Fruit fly (Drosophila melanogaster) whole organism, embryonic: ENCODE data around the gene asl.

Source experiments
- B-H2 ChIP-seq: fragments of 200-800 bp; sonication (Bioruptor generic); optimal IDR thresholded peaks from 2 replicates; lab custom pipeline; 2018; ENCODE audit warnings: missing biosample characterization, mild to moderate bottlenecking, missing genetic modification characterization
- Blimp-1 ChIP-seq: fragments of 200-800 bp; sonication (Bioruptor generic); optimal IDR thresholded peaks from 3 replicates; lab custom pipeline; 2018; ENCODE audit warnings: missing biosample characterization, missing genetic modification characterization, mild to moderate bottlenecking, moderate library complexity, missing genetic modification reagents
- BtbVII ChIP-seq: fragments of 200-800 bp; sonication (Bioruptor generic); optimal IDR thresholded peaks from 3 replicates; lab custom pipeline; 2017; ENCODE audit warnings: missing biosample characterization, mild to moderate bottlenecking, missing genetic modification characterization
- Bteb2 ChIP-seq: fragments of 200-800 bp; sonication (Bioruptor generic); optimal IDR thresholded peaks from 2 replicates; lab custom pipeline; 2016; ENCODE audit warnings: missing biosample characterization, missing genetic modification characterization
- CG10959 ChIP-seq: fragments of 200-800 bp; sonication (Bioruptor generic); IDR thresholded peaks from 2 replicates; pipeline ENCODE4 v1.3.6; 2022; ENCODE audit warnings: missing biosample characterization, missing genetic modification characterization
- CG11247 ChIP-seq: fragments of 200-800 bp; sonication (Bioruptor generic); IDR thresholded peaks from 2 replicates; pipeline ENCODE4 v1.3.6; 2022; ENCODE audit warnings: missing biosample characterization, missing genetic modification characterization
- CG11398 ChIP-seq: fragments of 200-800 bp; sonication (Bioruptor generic); optimal IDR thresholded peaks from 2 replicates; lab custom pipeline; 2016; ENCODE audit warnings: missing biosample characterization, missing genetic modification characterization
- CG11695 ChIP-seq: fragments of 200-800 bp; sonication (Bioruptor generic); IDR thresholded peaks from 3 replicates; pipeline ENCODE4 v1.3.6; 2022; ENCODE audit warnings: missing biosample characterization, missing genetic modification characterization
- CG12299 ChIP-seq: fragments of 200-800 bp; sonication (Bioruptor generic); optimal IDR thresholded peaks from 2 replicates; lab custom pipeline; 2018; ENCODE audit warnings: missing biosample characterization, mild to moderate bottlenecking, missing genetic modification characterization
- CG13287 ChIP-seq: fragments of 200-800 bp; sonication (Bioruptor generic); IDR thresholded peaks from 2 replicates; pipeline ENCODE4 v1.3.6; 2022; ENCODE audit warnings: missing biosample characterization, missing genetic modification characterization; ENCODE audit not compliant: partially characterized antibody
- CG15269 ChIP-seq: fragments of 200-800 bp; sonication (Bioruptor generic); optimal IDR thresholded peaks from 2 replicates; lab custom pipeline; 2018; ENCODE audit warnings: missing biosample characterization, mild to moderate bottlenecking, missing genetic modification characterization, moderate library complexity
- CG17186 ChIP-seq: fragments of 200-800 bp; sonication (Bioruptor generic); optimal IDR thresholded peaks from 3 replicates; lab custom pipeline; 2017; ENCODE audit warnings: missing biosample characterization, missing genetic modification reagents, missing genetic modification characterization
- CG17385 ChIP-seq: fragments of 200-800 bp; sonication (Bioruptor generic); optimal IDR thresholded peaks from 3 replicates; lab custom pipeline; 2018; ENCODE audit warnings: missing biosample characterization, mild to moderate bottlenecking, missing genetic modification characterization
- CG1832 ChIP-seq: fragments of 200-800 bp; sonication (Bioruptor generic); optimal IDR thresholded peaks from 2 replicates; lab custom pipeline; 2017; ENCODE audit warnings: missing biosample characterization, mild to moderate bottlenecking, missing genetic modification characterization, inconsistent platforms
- CG2129 ChIP-seq: fragments of 200-800 bp; sonication (Bioruptor generic); IDR thresholded peaks from 2 replicates; pipeline ENCODE4 v1.3.6; 2022; ENCODE audit warnings: missing biosample characterization, missing genetic modification characterization; ENCODE audit not compliant: partially characterized antibody
- CG2678 ChIP-seq: fragments of 200-800 bp; sonication (Bioruptor generic); optimal IDR thresholded peaks from 3 replicates; lab custom pipeline; 2019; ENCODE audit warnings: missing biosample characterization, mild to moderate bottlenecking, missing genetic modification characterization, moderate library complexity
- CG32767 ChIP-seq: fragments of 200-800 bp; sonication (Bioruptor generic); IDR thresholded peaks from 2 replicates; pipeline ENCODE4 v1.3.6; 2022; ENCODE audit warnings: missing biosample characterization, missing genetic modification characterization
- CG32772 ChIP-seq: fragments of 200-800 bp; sonication (Bioruptor generic); IDR thresholded peaks from 2 replicates; pipeline ENCODE4 v1.3.6; 2022; ENCODE audit warnings: missing biosample characterization, missing genetic modification characterization
- CG3281 ChIP-seq: fragments of 200-800 bp; sonication (Bioruptor generic); optimal IDR thresholded peaks from 3 replicates; lab custom pipeline; 2017; ENCODE audit warnings: missing biosample characterization, mild to moderate bottlenecking, missing genetic modification characterization
- CG6654 ChIP-seq: fragments of 200-800 bp; sonication (Bioruptor generic); optimal IDR thresholded peaks from 2 replicates; lab custom pipeline; 2017; ENCODE audit warnings: missing biosample characterization, mild to moderate bottlenecking, missing genetic modification characterization
- CG7963 ChIP-seq: fragments of 200-800 bp; sonication (Bioruptor generic); IDR thresholded peaks from 3 replicates; pipeline ENCODE4 v1.3.6; 2022; ENCODE audit warnings: missing biosample characterization, missing genetic modification characterization; ENCODE audit not compliant: partially characterized antibody
- CG9876 ChIP-seq: fragments of 200-800 bp; sonication (Bioruptor generic); optimal IDR thresholded peaks from 2 replicates; lab custom pipeline; 2016; ENCODE audit warnings: missing biosample characterization, missing genetic modification characterization
- Dad ChIP-seq: fragments of 200-800 bp; sonication (Bioruptor generic); optimal IDR thresholded peaks from 3 replicates; lab custom pipeline; 2016; ENCODE audit warnings: missing biosample characterization, missing genetic modification characterization
- Dbx ChIP-seq: fragments of 200-800 bp; sonication (Bioruptor generic); IDR thresholded peaks from 3 replicates; pipeline ENCODE4 v1.3.6; 2022; ENCODE audit warnings: missing biosample characterization, missing genetic modification characterization
- Doc3 ChIP-seq: fragments of 200-800 bp; sonication (Bioruptor generic); IDR thresholded peaks from 3 replicates; pipeline ENCODE4 v1.3.6; 2022; ENCODE audit warnings: missing biosample characterization, missing genetic modification characterization; ENCODE audit not compliant: partially characterized antibody
- Eip74EF ChIP-seq, 2 experiments: fragments of 200-800 bp in 1 of 2; fragments of >200 bp in 1 of 2; sonication (Bioruptor generic) in 1 of 2; optimal IDR thresholded peaks; 2 replicates each; lab custom pipeline; 2017 to 2019; ENCODE audit warnings: missing biosample characterization in 2 of 2, missing genetic modification characterization in 2 of 2, mild to moderate bottlenecking in 1 of 2, moderate library complexity in 1 of 2
- Fer3 ChIP-seq: fragments of 200-800 bp; sonication (Bioruptor generic); optimal IDR thresholded peaks from 2 replicates; lab custom pipeline; 2018; ENCODE audit warnings: missing biosample characterization, mild to moderate bottlenecking, missing genetic modification characterization, moderate library complexity
- Hr51 ChIP-seq, 2 experiments: fragments of 200-800 bp; sonication (Bioruptor generic); optimal IDR thresholded peaks; 2 replicates in 1 of 2; 3 replicates in 1 of 2; lab custom pipeline; 2016 to 2018; ENCODE audit warnings: missing biosample characterization in 2 of 2, missing genetic modification characterization in 2 of 2, mild to moderate bottlenecking in 1 of 2, moderate library complexity in 1 of 2
- Myb ChIP-seq: fragments of 200-800 bp; sonication (Bioruptor generic); optimal IDR thresholded peaks from 2 replicates; lab custom pipeline; 2016; ENCODE audit warnings: missing biosample characterization, missing genetic modification characterization
- Nf-YB ChIP-seq: fragments of 200-800 bp; sonication (Bioruptor generic); optimal IDR thresholded peaks from 3 replicates; lab custom pipeline; 2019; ENCODE audit warnings: missing biosample characterization, mild to moderate bottlenecking, missing genetic modification characterization, moderate library complexity
- Rfx ChIP-seq: fragments of 200-800 bp; sonication (Bioruptor generic); IDR thresholded peaks from 2 replicates; pipeline ENCODE4 v1.3.6; 2022; ENCODE audit warnings: missing biosample characterization, missing genetic modification characterization
- Xrp1 ChIP-seq: fragments of 200-800 bp; sonication (Bioruptor generic); IDR thresholded peaks from 2 replicates; pipeline ENCODE4 v1.3.6; 2022; ENCODE audit warnings: missing biosample characterization, missing genetic modification characterization
- bcd ChIP-seq: fragments of 200-800 bp; sonication (Bioruptor generic); optimal IDR thresholded peaks from 2 replicates; lab custom pipeline; 2017; ENCODE audit warnings: missing biosample characterization, mild to moderate bottlenecking, missing genetic modification characterization
- cas ChIP-seq: fragments of 200-800 bp; sonication (Bioruptor generic); IDR thresholded peaks from 2 replicates; pipeline ENCODE4 v1.3.6; 2022; ENCODE audit warnings: missing biosample characterization, missing genetic modification characterization
- croc ChIP-seq: fragments of 200-800 bp; sonication (Bioruptor generic); conservative IDR thresholded peaks from 3 replicates; pipeline ENCODE4 v1.3.6; 2022; ENCODE audit warnings: missing biosample characterization, missing genetic modification characterization
- dysf ChIP-seq: fragments of 200-800 bp; sonication (Bioruptor generic); IDR thresholded peaks from 3 replicates; pipeline ENCODE4 v1.3.6; 2022; ENCODE audit warnings: missing biosample characterization, missing genetic modification characterization
- ewg ChIP-seq: fragments of 200-800 bp; sonication (Bioruptor generic); optimal IDR thresholded peaks from 3 replicates; lab custom pipeline; 2017; ENCODE audit warnings: mild to moderate bottlenecking, missing biosample characterization, missing genetic modification reagents, missing genetic modification characterization
- fd64A ChIP-seq: fragments of 200-800 bp; sonication (Bioruptor generic); optimal IDR thresholded peaks from 3 replicates; lab custom pipeline; 2018; ENCODE audit warnings: missing biosample characterization, mild to moderate bottlenecking, missing genetic modification characterization
- gsb-n ChIP-seq: fragments of 200-800 bp; sonication (Bioruptor generic); optimal IDR thresholded peaks from 3 replicates; lab custom pipeline; 2018; ENCODE audit warnings: missing biosample characterization, mild to moderate bottlenecking, missing genetic modification characterization
- kah ChIP-seq: fragments of 200-800 bp; sonication (Bioruptor generic); optimal IDR thresholded peaks from 2 replicates; lab custom pipeline; 2018; ENCODE audit warnings: missing biosample characterization, mild to moderate bottlenecking, missing genetic modification characterization
- kni ChIP-seq: fragments of 200-800 bp; sonication (Bioruptor generic); optimal IDR thresholded peaks from 3 replicates; lab custom pipeline; 2017; ENCODE audit warnings: mild to moderate bottlenecking, missing biosample characterization, missing genetic modification reagents, missing genetic modification characterization
- nau ChIP-seq: fragments of 200-800 bp; sonication (Bioruptor generic); optimal IDR thresholded peaks from 3 replicates; lab custom pipeline; 2017; ENCODE audit warnings: missing biosample characterization, mild to moderate bottlenecking, missing genetic modification characterization, missing genetic modification reagents
- pita ChIP-seq: fragments of 200-800 bp; sonication (Bioruptor generic); optimal IDR thresholded peaks from 2 replicates; lab custom pipeline; 2017; ENCODE audit warnings: missing biosample characterization, mild to moderate bottlenecking, missing genetic modification characterization
- psq ChIP-seq: fragments of 200-800 bp; sonication (Bioruptor generic); optimal IDR thresholded peaks from 2 replicates; lab custom pipeline; 2017; ENCODE audit warnings: missing biosample characterization, missing genetic modification characterization
- sisA ChIP-seq: fragments of 200-800 bp; sonication (Bioruptor generic); IDR thresholded peaks from 2 replicates; pipeline ENCODE4 v1.3.6; 2022; ENCODE audit warnings: missing biosample characterization, missing genetic modification characterization
- so ChIP-seq: fragments of 200-800 bp; sonication (Bioruptor generic); IDR thresholded peaks from 3 replicates; pipeline ENCODE4 v1.3.6; 2022; ENCODE audit warnings: missing biosample characterization, missing genetic modification characterization
- tap ChIP-seq: fragments of 200-800 bp; optimal IDR thresholded peaks from 3 replicates; lab custom pipeline; 2019; ENCODE audit warnings: missing biosample characterization, mild to moderate bottlenecking, missing genetic modification characterization, moderate library complexity
- tna ChIP-seq: fragments of 200-800 bp; sonication (Bioruptor generic); IDR thresholded peaks from 2 replicates; pipeline ENCODE4 v1.3.6; 2022; ENCODE audit warnings: missing biosample characterization, missing genetic modification characterization; ENCODE audit not compliant: partially characterized antibody

Gene asl

DNA sequence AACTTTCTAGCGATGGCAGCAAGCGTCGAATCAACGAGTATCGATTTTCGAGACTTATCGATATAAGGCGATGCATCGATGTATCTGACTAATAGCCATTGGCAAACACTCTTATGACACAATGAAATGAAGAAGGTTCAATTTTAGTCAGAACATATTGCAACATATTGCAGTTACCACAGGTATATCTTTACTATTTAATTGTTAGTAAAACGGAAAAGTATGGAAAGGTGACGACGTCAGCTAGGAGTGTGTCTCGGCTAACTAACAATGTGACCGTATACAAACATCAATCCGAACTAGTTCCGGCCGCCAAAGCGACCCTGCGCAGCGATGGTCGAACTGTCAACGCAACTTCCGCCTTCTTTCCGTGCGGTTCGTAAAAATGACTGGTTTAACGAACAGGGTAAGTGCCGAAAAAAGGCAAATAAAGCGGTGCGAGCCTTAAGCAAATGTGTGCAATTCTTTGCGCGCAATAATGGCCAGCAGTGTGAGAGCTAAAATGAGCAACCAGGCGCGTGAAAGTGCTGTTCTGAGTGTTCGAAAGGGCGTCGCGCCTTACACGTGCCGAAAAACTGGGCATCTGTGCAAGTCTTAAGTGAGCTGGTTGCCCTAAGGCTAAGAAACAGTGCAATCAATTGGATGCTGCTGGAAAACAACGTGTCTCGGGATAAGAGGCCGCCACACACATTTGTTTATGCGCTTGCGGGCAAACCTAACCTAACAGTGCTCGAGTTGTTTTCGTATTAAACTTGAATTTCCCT is 18.0 kb upstream of the asl start, which contains the start of the genes Dph4, Spec2 and RpL13A (continued):
- TF ChIP-seq Eip74EF (GFP tag; optimal IDR thresholded peaks at IDR 0.05; lab: Kevin White, UChicago) (peak in 1 of 2 experiments; percentile 79), Dbx (GFP tag; lab: Robert Waterston, UW) (no peak), Doc3 (GFP tag; lab: Robert Waterston, UW) (no peak), Rfx (GFP tag; lab: Robert Waterston, UW) (no peak), CG2129 (GFP tag; lab: Robert Waterston, UW) (no peak), psq (GFP tag; lab: Kevin White, UChicago) (peak; percentile 81), CG17385 (GFP tag; lab: Kevin White, UChicago) (peak; percentile 91), Hr51 (GFP tag; optimal IDR thresholded peaks at IDR 0.05; lab: Kevin White, UChicago) (peak; percentile 81 to 86), CG10959 (GFP tag; lab: Robert Waterston, UW) (no peak), Nf-YB (GFP tag; lab: Kevin White, UChicago) (peak; percentile 80), tap (peak; percentile 69), kah (GFP tag; lab: Kevin White, UChicago) (peak; percentile 80), Bteb2 (GFP tag; lab: Kevin White, UChicago) (peak; percentile 92), BtbVII (GFP tag; lab: Kevin White, UChicago) (peak; percentile 94), Myb (GFP tag; lab: Kevin White, UChicago) (peak; percentile 86), CG11695 (no peak), CG9876 (GFP tag; lab: Kevin White, UChicago) (peak; percentile 92), B-H2 (peak; percentile 97), CG6654 (GFP tag; lab: Kevin White, UChicago) (peak; percentile 74), CG15269 (tag; lab: Kevin White, UChicago) (peak; percentile 82), bcd (GFP tag; lab: Kevin White, UChicago) (peak; percentile 96), dysf (no peak), CG11247 (GFP tag; lab: Robert Waterston, UW) (no peak), CG11398 (GFP tag; lab: Kevin White, UChicago) (peak; percentile 92), CG7963 (GFP tag; lab: Robert Waterston, UW) (no peak), tna (GFP tag; lab: Robert Waterston, UW) (no peak), CG12299 (peak; percentile 83), Blimp-1 (GFP tag; lab: Kevin White, UChicago) (peak; percentile 65), croc (peak; percentile 54; the same call in 2 of the 3 replicates), CG32772 (no peak), so (no peak), Xrp1 (GFP tag; lab: Robert Waterston, UW) (no peak), CG32767 (GFP tag; lab: Robert Waterston, UW) (no peak), CG1832 (no peak), Fer3 (tag; lab: Kevin White, UChicago) (peak; percentile 92), sisA (GFP tag; lab: Robert Waterston, UW) (no peak), pita (peak; percentile 87), CG3281 (GFP tag; lab: Kevin White, UChicago) (peak; percentile 96), CG13287 (GFP tag; lab: Robert Waterston, UW) (no peak), Dad (GFP tag; lab: Kevin White, UChicago) (peak; percentile 94), nau (GFP tag; lab: Kevin White, UChicago) (peak; percentile 94), CG2678 (peak; percentile 81), cas (GFP tag; lab: Robert Waterston, UW) (no peak), ewg (GFP tag; lab: Kevin White, UChicago) (peak; percentile 93), fd64A (GFP tag; lab: Kevin White, UChicago) (peak; percentile 95), CG17186 (GFP tag; lab: Kevin White, UChicago) (peak; percentile 95), gsb-n (peak; percentile 85), kni (GFP tag; lab: Kevin White, UChicago) (peak; percentile 93)
